Worm (Caenorhabditis elegans): ENCODE results near the gene ZC477.7.

- TF ChIP-seq Y95B8A.8 (GFP tag; IDR thresholded peaks at IDR 0.05) (no peak), K11D2.4 (GFP tag; IDR thresholded peaks at IDR 0.05) (no peak), sea-2 (GFP tag; IDR thresholded peaks at IDR 0.05) (no peak)
Measured at ce11 chrIV:7153362-7153761, 42.1 kb upstream of the ZC477.7 start, which contains the start of gene C34D4.3.

Measured in whole organism, young adult.